Worm (Caenorhabditis elegans) whole organism, late embryonic: ENCODE data around the gene nhr-183.
"Not testable (repeated sequence)": the region's sequence is repeated elsewhere in the genome, so short reads cannot be mapped to it uniquely, and the experiment has no call there.

Source experiments
- C38D4.7 ChIP-seq: fragments of 200-800 bp; sonication (Bioruptor generic); optimal IDR thresholded peaks from 2 replicates; lab custom pipeline; 2018; ENCODE audit warnings: mild to moderate bottlenecking, missing genetic modification characterization, moderate library complexity, missing compliant biosample characterization
- F13H6.1 ChIP-seq: sonication (generic microtip); optimal IDR thresholded peaks from 2 replicates; lab custom pipeline; 2016; ENCODE audit warnings: missing genetic modification characterization, missing compliant biosample characterization
- K02D7.2 ChIP-seq: sonication (generic microtip); optimal IDR thresholded peaks from 2 replicates; lab custom pipeline; 2017; ENCODE audit warnings: mild to moderate bottlenecking, missing genetic modification characterization, missing compliant biosample characterization
- K09A11.1 ChIP-seq: sonication (generic microtip); optimal IDR thresholded peaks from 2 replicates; lab custom pipeline; 2017; ENCODE audit warnings: antibody characterized with exemption, mild to moderate bottlenecking, missing genetic modification characterization, missing compliant biosample characterization; ENCODE audit not compliant: insufficient read depth
- T23F11.4 ChIP-seq: fragments of 200-800 bp; sonication (Bioruptor generic); optimal IDR thresholded peaks from 2 replicates; lab custom pipeline; 2018; ENCODE audit warnings: mild to moderate bottlenecking, missing genetic modification characterization, missing compliant biosample characterization
- Y22D7AL.16 ChIP-seq: sonication (generic microtip); optimal IDR thresholded peaks from 2 replicates; lab custom pipeline; 2016; ENCODE audit warnings: missing genetic modification characterization, missing compliant biosample characterization
- ahr-1 ChIP-seq: sonication (generic microtip); optimal IDR thresholded peaks from 2 replicates; lab custom pipeline; 2016; ENCODE audit warnings: missing genetic modification characterization, missing compliant biosample characterization
- ceh-14 ChIP-seq: sonication (generic microtip); optimal IDR thresholded peaks from 2 replicates; lab custom pipeline; 2016; ENCODE audit warnings: missing genotype, missing genetic modification characterization, missing compliant biosample characterization
- ceh-18 ChIP-seq: sonication (generic microtip); optimal IDR thresholded peaks from 2 replicates; lab custom pipeline; 2016; ENCODE audit warnings: missing genetic modification characterization, missing compliant biosample characterization
- ceh-19 ChIP-seq: fragments of 200-800 bp; sonication (Bioruptor generic); optimal IDR thresholded peaks from 2 replicates; lab custom pipeline; 2018; ENCODE audit warnings: mild to moderate bottlenecking, missing genetic modification characterization, missing compliant biosample characterization
- ceh-2 ChIP-seq: sonication (generic microtip); optimal IDR thresholded peaks from 2 replicates; lab custom pipeline; 2016; ENCODE audit warnings: missing genotype, missing genetic modification characterization, missing compliant biosample characterization
- ceh-22 ChIP-seq: sonication (generic microtip); optimal IDR thresholded peaks from 2 replicates; lab custom pipeline; 2017; ENCODE audit warnings: missing biosample characterization, missing genetic modification characterization
- ceh-31 ChIP-seq: sonication (generic microtip); optimal IDR thresholded peaks from 2 replicates; lab custom pipeline; 2016; ENCODE audit warnings: missing genetic modification characterization, missing compliant biosample characterization
- ceh-45 ChIP-seq: fragments of 200-800 bp; sonication (Bioruptor generic); IDR thresholded peaks from 2 replicates; pipeline ENCODE4 v1.3.6; 2022; ENCODE audit warnings: missing genetic modification reagents, missing genetic modification characterization, missing compliant biosample characterization
- ceh-6 ChIP-seq: fragments of 200-800 bp; sonication (Bioruptor generic); optimal IDR thresholded peaks from 2 replicates; lab custom pipeline; 2018; ENCODE audit warnings: mild to moderate bottlenecking, missing genetic modification characterization, missing compliant biosample characterization
- dmd-4 ChIP-seq: sonication (generic microtip); optimal IDR thresholded peaks from 2 replicates; lab custom pipeline; 2016; ENCODE audit warnings: borderline replicate concordance, missing genetic modification characterization, missing compliant biosample characterization
- dve-1 ChIP-seq: sonication (generic microtip); optimal IDR thresholded peaks from 2 replicates; lab custom pipeline; 2017; ENCODE audit warnings: antibody characterized with exemption, mild to moderate bottlenecking, missing genetic modification characterization, missing compliant biosample characterization
- elt-2 ChIP-seq: sonication (generic microtip); optimal IDR thresholded peaks from 2 replicates; lab custom pipeline; 2016; ENCODE audit warnings: missing genetic modification reagents, missing genetic modification characterization, missing compliant biosample characterization
- elt-4 ChIP-seq: sonication (generic microtip); optimal IDR thresholded peaks from 2 replicates; lab custom pipeline; 2016; ENCODE audit warnings: missing genetic modification characterization, missing compliant biosample characterization
- eyg-1 ChIP-seq: sonication (generic microtip); optimal IDR thresholded peaks from 2 replicates; lab custom pipeline; 2016; ENCODE audit warnings: missing genotype, missing genetic modification characterization, missing compliant biosample characterization
- fax-1 ChIP-seq: sonication (generic microtip); optimal IDR thresholded peaks from 2 replicates; lab custom pipeline; 2016; ENCODE audit warnings: missing genotype, missing genetic modification characterization, missing compliant biosample characterization
- fkh-6 ChIP-seq: sonication (generic microtip); optimal IDR thresholded peaks from 2 replicates; lab custom pipeline; 2016; ENCODE audit warnings: missing genetic modification characterization, missing compliant biosample characterization
- gmeb-2 ChIP-seq: sonication (generic microtip); optimal IDR thresholded peaks from 2 replicates; lab custom pipeline; 2016; ENCODE audit warnings: missing genetic modification characterization, inconsistent platforms, missing compliant biosample characterization
- hlh-13 ChIP-seq: fragments of 200-800 bp; sonication (Bioruptor generic); optimal IDR thresholded peaks from 2 replicates; lab custom pipeline; 2018; ENCODE audit warnings: mild to moderate bottlenecking, missing genetic modification characterization, missing compliant biosample characterization
- hlh-15 ChIP-seq: sonication (generic microtip); optimal IDR thresholded peaks from 2 replicates; lab custom pipeline; 2016; ENCODE audit warnings: missing genetic modification characterization, missing compliant biosample characterization
- hlh-6 ChIP-seq: sonication (generic microtip); optimal IDR thresholded peaks from 2 replicates; lab custom pipeline; 2016; ENCODE audit warnings: missing genotype, missing genetic modification characterization, missing compliant biosample characterization
- hlh-8 ChIP-seq: sonication (generic microtip); optimal IDR thresholded peaks from 2 replicates; lab custom pipeline; 2016; ENCODE audit warnings: missing genotype, missing genetic modification characterization, missing compliant biosample characterization
- lim-6 ChIP-seq: sonication (generic microtip); optimal IDR thresholded peaks from 2 replicates; lab custom pipeline; 2016; ENCODE audit warnings: missing genetic modification characterization, missing compliant biosample characterization
- lin-11 ChIP-seq: fragments of 200-800 bp; sonication (Bioruptor generic); optimal IDR thresholded peaks from 2 replicates; lab custom pipeline; 2018; ENCODE audit warnings: mild to moderate bottlenecking, missing genetic modification characterization, missing compliant biosample characterization
- madf-2 ChIP-seq: sonication (generic microtip); optimal IDR thresholded peaks from 2 replicates; lab custom pipeline; 2017; ENCODE audit warnings: missing genetic modification characterization, missing compliant biosample characterization
- nfya-1 ChIP-seq: sonication (generic microtip); optimal IDR thresholded peaks from 2 replicates; lab custom pipeline; 2017; ENCODE audit warnings: missing genetic modification characterization, mild to moderate bottlenecking, missing compliant biosample characterization, antibody characterized with exemption, moderate library complexity
- nhr-232 ChIP-seq: sonication (generic microtip); optimal IDR thresholded peaks from 2 replicates; lab custom pipeline; 2016; ENCODE audit warnings: missing genetic modification characterization, missing compliant biosample characterization
- npax-4 ChIP-seq: sonication (generic microtip); optimal IDR thresholded peaks from 2 replicates; lab custom pipeline; 2016; ENCODE audit warnings: missing genetic modification characterization, missing compliant biosample characterization
- odd-2 ChIP-seq: sonication (generic microtip); optimal IDR thresholded peaks from 2 replicates; lab custom pipeline; 2017; ENCODE audit warnings: antibody characterized with exemption, mild to moderate bottlenecking, missing genetic modification characterization, missing compliant biosample characterization
- pag-3 ChIP-seq: sonication (generic microtip); optimal IDR thresholded peaks from 2 replicates; lab custom pipeline; 2016; ENCODE audit warnings: missing compliant biosample characterization, missing genetic modification characterization, borderline replicate concordance
- pat-9 ChIP-seq: fragments of 200-800 bp; sonication (Bioruptor generic); optimal IDR thresholded peaks from 2 replicates; lab custom pipeline; 2018; ENCODE audit warnings: mild to moderate bottlenecking, missing genetic modification characterization, moderate library complexity, missing compliant biosample characterization
- ref-2 ChIP-seq: sonication (generic microtip); optimal IDR thresholded peaks from 2 replicates; lab custom pipeline; 2016; ENCODE audit warnings: missing genetic modification characterization, missing compliant biosample characterization
- sdc-2 ChIP-seq: sonication (generic microtip); optimal IDR thresholded peaks from 2 replicates; lab custom pipeline; 2016; ENCODE audit warnings: missing genotype, missing genetic modification characterization, missing compliant biosample characterization
- sox-2 ChIP-seq: fragments of 200-800 bp; sonication (Bioruptor generic); IDR thresholded peaks from 2 replicates; pipeline ENCODE4 v1.3.6; 2022; ENCODE audit warnings: missing genetic modification reagents, missing genetic modification characterization, missing compliant biosample characterization
- syd-9 ChIP-seq: sonication (generic microtip); optimal IDR thresholded peaks from 2 replicates; lab custom pipeline; 2016; ENCODE audit warnings: mild to moderate bottlenecking, missing genetic modification characterization, moderate library complexity, missing compliant biosample characterization
- tbx-7 ChIP-seq: sonication (generic microtip); optimal IDR thresholded peaks from 2 replicates; lab custom pipeline; 2016; ENCODE audit warnings: missing genotype, missing genetic modification characterization, missing compliant biosample characterization
- ttx-3 ChIP-seq: sonication (generic microtip); optimal IDR thresholded peaks from 2 replicates; lab custom pipeline; 2016; ENCODE audit warnings: missing genetic modification reagents, missing genetic modification characterization, missing compliant biosample characterization
- unc-86 ChIP-seq: sonication (generic microtip); optimal IDR thresholded peaks from 2 replicates; lab custom pipeline; 2016; ENCODE audit warnings: missing genetic modification characterization, missing compliant biosample characterization
- ztf-16 ChIP-seq: sonication (generic microtip); optimal IDR thresholded peaks from 2 replicates; lab custom pipeline; 2017; ENCODE audit warnings: missing genetic modification characterization, missing compliant biosample characterization

The nhr-183 gene

ce11 chrV:2264925-2265324 lies 491 bp upstream of the nhr-183 start:
- TF ChIP-seq K09A11.1 (tag; lab: Kevin White, UChicago) (no peak), fkh-6 (tag; lab: Kevin White, UChicago) (no peak), odd-2 (tag; lab: Kevin White, UChicago) (no peak), hlh-8 (tag; lab: Kevin White, UChicago) (no peak), tbx-7 (tag; lab: Kevin White, UChicago) (no peak), ceh-18 (tag; lab: Kevin White, UChicago) (no peak), ceh-2 (tag; lab: Kevin White, UChicago) (no peak), elt-2 (no peak), unc-86 (tag; lab: Kevin White, UChicago) (no peak), ceh-22 (tag; lab: Kevin White, UChicago) (no peak), sdc-2 (tag; lab: Kevin White, UChicago) (no peak), ceh-6 (no peak), lim-6 (tag; lab: Kevin White, UChicago) (no peak), lin-11 (tag; lab: Kevin White, UChicago) (no peak), madf-2 (tag; lab: Kevin White, UChicago) (no peak), ahr-1 (tag; lab: Kevin White, UChicago) (no peak), nfya-1 (no peak)

DNA sequence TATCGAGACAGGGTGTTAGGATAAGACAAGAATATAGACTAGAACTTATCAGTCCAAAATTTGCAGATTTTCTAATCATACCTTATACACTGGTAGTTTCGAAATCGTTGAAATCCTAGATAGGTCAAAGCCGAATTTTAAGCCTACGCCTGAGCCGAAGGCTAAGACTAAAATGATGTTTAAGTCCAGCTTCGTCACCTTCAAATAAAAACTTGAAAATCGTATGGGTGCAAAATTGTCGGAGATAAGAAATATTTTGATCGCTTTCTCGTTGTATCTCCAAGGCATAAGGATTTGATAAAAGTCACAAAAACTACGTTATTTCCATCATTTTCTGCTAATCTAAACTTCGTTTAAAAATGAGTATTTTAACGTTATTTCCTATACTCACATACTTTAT lies 3.8 kb downstream of the nhr-183 start, which contains the start of gene F41B5.12:
TSS of gene F41B5.12 (plus strand) at position 301 of the 400 bp plus-strand sequence.
- TF ChIP-seq F13H6.1 (tag; lab: Kevin White, UChicago) (no peak), unc-86 (tag; lab: Kevin White, UChicago) (no peak), ceh-18 (tag; lab: Kevin White, UChicago) (no peak), elt-4 (tag; lab: Kevin White, UChicago) (no peak), ceh-22 (tag; lab: Kevin White, UChicago) (no peak), madf-2 (tag; lab: Kevin White, UChicago) (no peak), ceh-31 (tag; lab: Kevin White, UChicago) (no peak)

ce11 chrV:2259750-2260149 lies 4.7 kb downstream of the nhr-183 start, which contains the start of gene nhr-182:
Gene nhr-182, minus strand, starts transcription at chrV:2259927.
- TF ChIP-seq F13H6.1 (tag; lab: Kevin White, UChicago) (no peak), dve-1 (tag; lab: Kevin White, UChicago) (no peak), syd-9 (tag; lab: Kevin White, UChicago) (no peak), pat-9 (no peak), nhr-232 (tag; lab: Kevin White, UChicago) (no peak), hlh-15 (tag; lab: Kevin White, UChicago) (no peak), T23F11.4 (GFP tag; lab: Kevin White, UChicago) (no peak), elt-2 (no peak), ztf-16 (tag; lab: Kevin White, UChicago) (no peak), dmd-4 (tag; lab: Kevin White, UChicago) (no peak), eyg-1 (tag; lab: Kevin White, UChicago) (no peak), pag-3 (tag; lab: Kevin White, UChicago) (no peak), ref-2 (tag; lab: Kevin White, UChicago) (no peak)

DNA sequence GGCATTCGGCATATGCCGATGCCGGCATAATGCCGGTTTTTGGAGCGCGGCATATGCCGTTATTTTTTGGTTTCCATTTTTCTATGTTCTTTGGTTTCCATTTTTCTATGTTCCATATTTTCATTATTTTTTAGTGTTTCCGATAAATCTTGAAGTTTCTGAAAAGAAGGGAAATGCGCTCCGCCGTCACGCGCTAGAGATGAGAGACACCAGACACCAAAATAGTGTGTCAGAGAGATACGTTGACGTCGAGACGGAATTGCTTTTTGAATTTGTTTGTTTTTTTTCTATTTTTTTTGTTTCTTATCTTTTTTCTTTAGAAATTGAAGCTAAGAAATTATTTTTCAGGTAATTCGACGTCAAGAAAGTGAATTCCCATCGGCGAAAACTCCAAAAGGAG lies 9.2 kb downstream of the nhr-183 start, which contains the start of gene F41B5.1:
TSS of gene F41B5.1 (plus strand) at position 343 of the 400 bp plus-strand sequence.
- TF ChIP-seq nfya-1; hlh-13 (GFP tag; lab: Kevin White, UChicago); ttx-3 (tag; lab: Kevin White, UChicago): not testable (repeated sequence)

DNA sequence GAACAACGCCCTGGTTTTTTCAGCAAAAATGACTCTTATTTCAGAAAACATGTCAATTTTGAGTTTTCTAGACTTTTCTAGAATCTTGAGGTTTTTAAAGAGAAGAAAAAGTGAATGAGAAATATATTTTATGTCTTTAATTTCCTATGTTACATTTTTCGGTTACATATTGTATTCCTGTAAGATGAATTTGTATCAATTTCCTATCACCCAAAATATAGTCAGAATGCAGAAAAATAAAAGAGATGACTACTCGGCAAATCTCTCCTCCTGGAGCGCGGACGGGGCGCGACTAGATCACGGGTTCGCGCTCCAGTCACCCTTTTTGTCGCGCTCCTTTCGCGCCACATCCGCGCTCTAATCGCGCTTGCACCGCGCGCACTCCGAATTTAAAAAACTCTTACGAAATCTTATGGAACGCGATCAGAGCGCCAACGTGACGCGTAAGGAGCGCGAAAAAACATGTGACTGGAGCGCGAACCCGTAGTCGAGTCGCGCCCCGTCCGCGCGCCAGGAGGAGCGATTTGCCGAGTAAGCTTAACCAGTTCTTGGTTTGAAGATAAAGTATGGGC lies 9.8 kb downstream of the nhr-183 start, which contains the start of gene str-253:
TSS of gene str-253 (minus strand) at position 51 of the 572 bp plus-strand sequence.
- TF ChIP-seq Y22D7AL.16 (tag; lab: Kevin White, UChicago) (no peak), syd-9 (tag; lab: Kevin White, UChicago) (no peak), elt-2 (no peak), C38D4.7 (GFP tag; lab: Kevin White, UChicago) (no peak), hlh-6 (tag; lab: Kevin White, UChicago) (no peak), ceh-45 (GFP tag; lab: Robert Waterston, UW) (no peak), nhr-232 (tag; lab: Kevin White, UChicago) (no peak), K02D7.2 (tag; lab: Kevin White, UChicago) (no peak), fax-1 (tag; lab: Kevin White, UChicago) (no peak), gmeb-2 (tag; lab: Kevin White, UChicago) (no peak), ceh-14 (tag; lab: Kevin White, UChicago) (no peak), ceh-2 (tag; lab: Kevin White, UChicago) (no peak), npax-4 (tag; lab: Kevin White, UChicago) (no peak), ceh-19 (GFP tag; lab: Kevin White, UChicago) (no peak), sox-2 (GFP tag; lab: Robert Waterston, UW) (no peak), nfya-1 (no peak)
